Worm (Caenorhabditis elegans): Measurements from ENCODE around the gene clec-56.

DNA sequence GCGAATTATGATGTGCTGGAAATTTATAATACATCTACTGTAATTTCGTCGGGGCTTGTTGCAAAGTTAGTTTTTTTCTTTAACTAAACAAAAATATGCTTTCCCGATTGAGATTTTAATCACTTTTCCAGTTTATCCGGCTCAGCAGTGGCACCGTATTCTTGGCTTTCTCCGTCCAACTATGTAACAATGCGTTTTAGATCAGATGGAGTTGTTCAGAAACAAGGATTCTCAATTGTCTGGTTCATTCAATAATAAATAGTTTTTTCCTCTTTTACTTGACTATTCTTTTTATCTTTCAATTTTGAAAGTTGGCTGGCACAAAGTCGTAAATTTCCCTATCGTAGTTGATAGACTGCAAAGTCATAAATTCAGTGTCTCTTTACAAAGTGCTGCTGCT lies at the start of gene clec-56:
- TF ChIP-seq tbx-8 (GFP tag; optimal IDR thresholded peaks at IDR 0.05) (no peak), snpc-4 (tag; optimal IDR thresholded peaks at IDR 0.05) (no peak), pha-4 (tag; optimal IDR thresholded peaks at IDR 0.05) (no peak), nhr-76 (tag; optimal IDR thresholded peaks at IDR 0.05) (no peak), mep-1 (tag; optimal IDR thresholded peaks at IDR 0.05) (no peak), ces-1 (GFP tag; optimal IDR thresholded peaks at IDR 0.05) (no peak), nhr-2 (tag; optimal IDR thresholded peaks at IDR 0.05) (no peak), unc-62 (GFP tag; optimal IDR thresholded peaks at IDR 0.05) (no peak), mab-5 (tag; optimal IDR thresholded peaks at IDR 0.05) (no peak)

Data from whole organism, mixed stage, embryonic.